Worm (Caenorhabditis elegans) whole organism, L1 larva: ENCODE measurements around the gene crb-1.

Experiments used
- C04F5.9 ChIP-seq: sonication (generic microtip); optimal IDR thresholded peaks from 2 replicates; lab custom pipeline; 2016; ENCODE audit warnings: missing genetic modification characterization, missing compliant biosample characterization
- C16A3.4 ChIP-seq: fragments of 150-350 bp; optimal IDR thresholded peaks from 2 replicates; lab custom pipeline; 2014; ENCODE audit warnings: missing biosample characterization, missing genetic modification characterization
- C34B4.2 ChIP-seq: sonication (generic microtip); optimal IDR thresholded peaks from 2 replicates; lab custom pipeline; 2017; ENCODE audit warnings: mild to moderate bottlenecking, missing genetic modification characterization, missing compliant biosample characterization
- aha-1 ChIP-seq: fragments of 150-350 bp; optimal IDR thresholded peaks from 2 replicates; lab custom pipeline; 2014; ENCODE audit warnings: missing biosample characterization, missing genetic modification characterization
- ama-1 ChIP-seq: fragments of 150-350 bp; optimal IDR thresholded peaks from 2 replicates; lab custom pipeline; 2014
- blmp-1 ChIP-seq: fragments of 150-350 bp; optimal IDR thresholded peaks from 2 replicates; lab custom pipeline; 2014; ENCODE audit warnings: missing biosample characterization, missing genetic modification characterization
- ceh-90 ChIP-seq: sonication (generic microtip); optimal IDR thresholded peaks from 2 replicates; lab custom pipeline; 2016; ENCODE audit warnings: missing genetic modification characterization, missing compliant biosample characterization
- efl-1 ChIP-seq, 4 experiments: fragments of 150-350 bp; optimal IDR thresholded peaks in 3 of 4; peaks in 1 of 4; 1 replicate in 1 of 4; 2 replicates in 3 of 4; lab custom pipeline; 2014; ENCODE audit warnings: missing biosample characterization in 2 of 4, missing genetic modification characterization in 2 of 4, missing genetic modification reagents in 2 of 4
- egl-13 ChIP-seq: sonication (generic microtip); optimal IDR thresholded peaks from 2 replicates; lab custom pipeline; 2016; ENCODE audit warnings: missing genotype, missing genetic modification reagents, missing genetic modification characterization, missing compliant biosample characterization
- elt-3 ChIP-seq, 6 experiments: fragments of 150-350 bp in 1 of 6; sonication (generic microtip); optimal IDR thresholded peaks; 2 replicates each; lab custom pipeline; 2017 to 2018; ENCODE audit warnings: missing biosample characterization in 6 of 6, missing genetic modification characterization in 6 of 6, inconsistent platforms in 1 of 6
- ets-5 ChIP-seq: fragments of 200-800 bp; sonication (Bioruptor generic); IDR thresholded peaks from 2 replicates; pipeline ENCODE4 v1.3.6; 2022; ENCODE audit warnings: missing genetic modification characterization, missing compliant biosample characterization
- fkh-4 ChIP-seq: sonication (generic microtip); optimal IDR thresholded peaks from 2 replicates; lab custom pipeline; 2016; ENCODE audit warnings: missing compliant biosample characterization, missing genetic modification characterization, borderline replicate concordance
- fkh-8 ChIP-seq: sonication (generic microtip); optimal IDR thresholded peaks from 2 replicates; lab custom pipeline; 2016; ENCODE audit warnings: mild to moderate bottlenecking, missing genetic modification characterization, missing compliant biosample characterization
- fos-1 ChIP-seq: fragments of 150-350 bp; optimal IDR thresholded peaks from 2 replicates; lab custom pipeline; 2014; ENCODE audit warnings: missing biosample characterization, missing genetic modification characterization
- grh-1 ChIP-seq: fragments of 200-800 bp; sonication (Bioruptor generic); IDR thresholded peaks from 2 replicates; pipeline ENCODE4 v1.3.6; 2022; ENCODE audit warnings: missing genetic modification reagents, missing genetic modification characterization, missing compliant biosample characterization
- hpl-2 ChIP-seq: fragments of 150-350 bp; optimal IDR thresholded peaks from 2 replicates; lab custom pipeline; 2014; ENCODE audit warnings: missing biosample characterization, missing genetic modification reagents, missing genetic modification characterization
- irx-1 ChIP-seq: sonication (generic microtip); optimal IDR thresholded peaks from 2 replicates; lab custom pipeline; 2016; ENCODE audit warnings: missing genetic modification characterization, missing compliant biosample characterization
- isw-1 ChIP-seq: fragments of 200-800 bp; sonication (Bioruptor generic); IDR thresholded peaks from 2 replicates; pipeline ENCODE4 v1.3.6; 2022; ENCODE audit warnings: missing genetic modification characterization, missing compliant biosample characterization
- jun-1 ChIP-seq: fragments of 150-350 bp; optimal IDR thresholded peaks from 2 replicates; lab custom pipeline; 2014; ENCODE audit warnings: missing biosample characterization, missing genetic modification reagents, missing genetic modification characterization
- lin-13 ChIP-seq: fragments of 150-350 bp; optimal IDR thresholded peaks from 2 replicates; lab custom pipeline; 2014; ENCODE audit warnings: missing biosample characterization, missing genetic modification reagents, missing genetic modification characterization
- lin-15B ChIP-seq: fragments of 150-350 bp; sonication (generic microtip); optimal IDR thresholded peaks from 3 replicates; lab custom pipeline; 2014; ENCODE audit warnings: missing biosample characterization, missing genetic modification characterization
- lin-35 ChIP-seq, 2 experiments: fragments of 150-350 bp; optimal IDR thresholded peaks; 2 replicates each; lab custom pipeline; 2014; ENCODE audit warnings: missing biosample characterization in 2 of 2, missing genetic modification characterization in 2 of 2, missing genetic modification reagents in 2 of 2
- lsy-2 ChIP-seq, 2 experiments: fragments of 150-350 bp; optimal IDR thresholded peaks; 2 replicates each; lab custom pipeline; 2014; ENCODE audit warnings: missing biosample characterization in 2 of 2, missing genetic modification characterization in 2 of 2
- mab-9 ChIP-seq: fragments of 200-800 bp; sonication (Bioruptor generic); IDR thresholded peaks from 2 replicates; pipeline ENCODE4 v1.3.6; 2022; ENCODE audit warnings: missing genetic modification reagents, missing genetic modification characterization, missing compliant biosample characterization
- mdl-1 ChIP-seq, 2 experiments: fragments of 150-350 bp; optimal IDR thresholded peaks; 2 replicates each; lab custom pipeline; 2014 to 2017; ENCODE audit warnings: missing biosample characterization in 2 of 2, missing genetic modification characterization in 2 of 2, inconsistent platforms in 1 of 2
- mep-1 ChIP-seq: fragments of 150-350 bp; optimal IDR thresholded peaks from 2 replicates; lab custom pipeline; 2014; ENCODE audit warnings: missing biosample characterization, missing genetic modification characterization
- nhr-12 ChIP-seq: sonication (generic microtip); optimal IDR thresholded peaks from 2 replicates; lab custom pipeline; 2017; ENCODE audit warnings: missing biosample characterization, missing genetic modification characterization
- nhr-28 ChIP-seq: fragments of 150-350 bp; optimal IDR thresholded peaks from 2 replicates; lab custom pipeline; 2014; ENCODE audit warnings: missing biosample characterization, missing genetic modification characterization
- nhr-47 ChIP-seq: sonication (generic microtip); optimal IDR thresholded peaks from 2 replicates; lab custom pipeline; 2016; ENCODE audit warnings: mild to moderate bottlenecking, missing genetic modification characterization, moderate library complexity, missing compliant biosample characterization
- nhr-71 ChIP-seq: sonication (generic microtip); optimal IDR thresholded peaks from 2 replicates; lab custom pipeline; 2016; ENCODE audit warnings: mild to moderate bottlenecking, missing genetic modification characterization, moderate library complexity, missing compliant biosample characterization
- nhr-90 ChIP-seq: sonication (generic microtip); optimal IDR thresholded peaks from 2 replicates; lab custom pipeline; 2016; ENCODE audit warnings: mild to moderate bottlenecking, missing genetic modification characterization, missing compliant biosample characterization; ENCODE audit not compliant: poor library complexity
- pax-3 ChIP-seq: fragments of 200-800 bp; sonication (Bioruptor generic); optimal IDR thresholded peaks from 2 replicates; lab custom pipeline; 2018; ENCODE audit warnings: mild to moderate bottlenecking, missing genetic modification characterization, moderate library complexity, missing compliant biosample characterization
- pqm-1 ChIP-seq: sonication (generic microtip); optimal IDR thresholded peaks from 3 replicates; lab custom pipeline; 2017; ENCODE audit warnings: missing biosample characterization, missing genetic modification characterization
- rnt-1 ChIP-seq: sonication (generic microtip); optimal IDR thresholded peaks from 2 replicates; lab custom pipeline; 2016; ENCODE audit warnings: mild to moderate bottlenecking, missing genetic modification characterization, moderate library complexity, missing compliant biosample characterization
- snu-23 ChIP-seq: sonication (generic microtip); optimal IDR thresholded peaks from 2 replicates; lab custom pipeline; 2016; ENCODE audit warnings: missing genetic modification characterization, missing compliant biosample characterization
- sptf-1 ChIP-seq: fragments of 150-350 bp; optimal IDR thresholded peaks from 2 replicates; lab custom pipeline; 2014; ENCODE audit warnings: missing biosample characterization, missing genetic modification characterization
- sup-37 ChIP-seq: fragments of 200-800 bp; sonication (Bioruptor generic); optimal IDR thresholded peaks from 2 replicates; lab custom pipeline; 2018; ENCODE audit warnings: mild to moderate bottlenecking, missing genetic modification characterization, missing compliant biosample characterization
- swsn-7 ChIP-seq: sonication (generic microtip); optimal IDR thresholded peaks from 2 replicates; lab custom pipeline; 2016; ENCODE audit warnings: missing genetic modification characterization, missing compliant biosample characterization
- tbx-2 ChIP-seq: sonication (generic microtip); optimal IDR thresholded peaks from 2 replicates; lab custom pipeline; 2016; ENCODE audit warnings: missing genetic modification characterization, missing compliant biosample characterization
- tlp-1 ChIP-seq: fragments of 150-350 bp; optimal IDR thresholded peaks from 2 replicates; lab custom pipeline; 2014; ENCODE audit warnings: missing biosample characterization, missing genetic modification characterization
- unc-30 ChIP-seq: sonication (generic microtip); optimal IDR thresholded peaks from 2 replicates; lab custom pipeline; 2017; ENCODE audit warnings: missing biosample characterization, missing genetic modification characterization
- unc-98 ChIP-seq: fragments of 200-800 bp; sonication (Bioruptor generic); IDR thresholded peaks from 2 replicates; pipeline ENCODE4 v1.3.6; 2022; ENCODE audit warnings: missing genetic modification characterization, missing compliant biosample characterization
- zag-1 ChIP-seq: fragments of 150-350 bp; optimal IDR thresholded peaks from 2 replicates; lab custom pipeline; 2014; ENCODE audit warnings: missing biosample characterization, missing genetic modification characterization
- zip-4 ChIP-seq: fragments of 200-800 bp; sonication (Bioruptor generic); optimal IDR thresholded peaks from 2 replicates; lab custom pipeline; 2018; ENCODE audit warnings: mild to moderate bottlenecking, missing genetic modification characterization, moderate library complexity, missing compliant biosample characterization
- ztf-4 ChIP-seq: fragments of 150-350 bp; optimal IDR thresholded peaks from 2 replicates; lab custom pipeline; 2014; ENCODE audit warnings: missing biosample characterization, missing genetic modification characterization

Gene crb-1

ce11 chrX:17421532-17422078 is 7.8 kb upstream of the crb-1 start, which contains the start of gene osm-11 (continued):
- TF ChIP-seq C34B4.2 (tag; lab: Kevin White, UChicago): no peak
- peak in 1 of 2 experiments; percentile 31 for TF ChIP-seq lin-35 (GFP tag; optimal IDR thresholded peaks at IDR 0.05; lab: Kevin White, UChicago)
- no peak for TF ChIP-seq unc-98
- no peak for TF ChIP-seq ceh-90 (tag; lab: Kevin White, UChicago)
- no peak for TF ChIP-seq sup-37 (GFP tag; lab: Kevin White, UChicago)
- no peak for TF ChIP-seq fkh-4
- no peak for TF ChIP-seq zag-1
- peak; percentile 84 for TF ChIP-seq blmp-1 (tag; lab: Kevin White, UChicago)
- TF ChIP-seq zip-4 (GFP tag; lab: Kevin White, UChicago): no peak
- no peak for TF ChIP-seq lin-15B (tag; lab: Kevin White, UChicago)
- TF ChIP-seq unc-30: no peak
- TF ChIP-seq sptf-1 (tag; lab: Kevin White, UChicago): no peak
- TF ChIP-seq mab-9 (GFP tag; lab: Robert Waterston, UW): no peak
- no peak for TF ChIP-seq hpl-2 (GFP tag; lab: Kevin White, UChicago)
- TF ChIP-seq efl-1 (optimal IDR thresholded peaks at IDR 0.05; lab: Kevin White, UChicago): no peak
- TF ChIP-seq efl-1 (GFP tag; optimal IDR thresholded peaks at IDR 0.05 in 1 of 2; lab: Kevin White, UChicago): no peak
- TF ChIP-seq ztf-4 (tag; lab: Kevin White, UChicago): no peak
- TF ChIP-seq snu-23 (GFP tag; lab: Kevin White, UChicago): peak; percentile 52
- no peak for TF ChIP-seq swsn-7 (tag; lab: Kevin White, UChicago)
- no peak for TF ChIP-seq nhr-28
- no peak for TF ChIP-seq irx-1
- peak; percentile 46 for TF ChIP-seq grh-1 (GFP tag; lab: Robert Waterston, UW)
- TF ChIP-seq fkh-8 (tag; lab: Kevin White, UChicago): no peak
- TF ChIP-seq nhr-12: no peak
- no peak for TF ChIP-seq fos-1
- TF ChIP-seq C16A3.4 (tag; lab: Kevin White, UChicago): no peak
- no peak for TF ChIP-seq tlp-1 (tag; lab: Kevin White, UChicago)
- TF ChIP-seq aha-1 (tag; lab: Kevin White, UChicago): no peak
- no peak for TF ChIP-seq rnt-1
- TF ChIP-seq isw-1 (GFP tag; lab: Robert Waterston, UW): no peak
- TF ChIP-seq nhr-90: peak; percentile 62
- TF ChIP-seq nhr-47: no peak
- no peak for TF ChIP-seq pax-3 (tag; lab: Kevin White, UChicago)
- TF ChIP-seq, all 84 proteins: peak for 18

ce11 chrX:17420585-17421459 is 7.0 kb upstream of the crb-1 start:
- TF ChIP-seq hpl-2 (GFP tag; lab: Kevin White, UChicago): peak; percentile 35
- TF ChIP-seq ama-1 (lab: Kevin White, UChicago): peak; percentile 95
- TF ChIP-seq elt-3 (tag; optimal IDR thresholded peaks at IDR 0.05; lab: Kevin White, UChicago): peak in 1 of 6 experiments; percentile 12
- TF ChIP-seq lin-13 (GFP tag; lab: Kevin White, UChicago): no peak
- TF ChIP-seq efl-1 (optimal IDR thresholded peaks at IDR 0.05; lab: Kevin White, UChicago): no peak
- peak in 1 of 2 experiments; percentile 84 for TF ChIP-seq efl-1 (GFP tag; optimal IDR thresholded peaks at IDR 0.05 in 1 of 2; lab: Kevin White, UChicago)
- peak; percentile 6 for TF ChIP-seq ztf-4 (tag; lab: Kevin White, UChicago)
- no peak for TF ChIP-seq fkh-4

- TF ChIP-seq lin-35 (GFP tag; optimal IDR thresholded peaks at IDR 0.05; lab: Kevin White, UChicago): peak in 1 of 2 experiments; percentile 47
- peak; percentile 73 for TF ChIP-seq ama-1 (lab: Kevin White, UChicago)
- TF ChIP-seq mep-1 (tag; lab: Kevin White, UChicago): peak; percentile 21
- TF ChIP-seq snu-23 (GFP tag; lab: Kevin White, UChicago): peak; percentile 54
- TF ChIP-seq egl-13: no peak
- TF ChIP-seq unc-98: no peak
- TF ChIP-seq C04F5.9 (tag; lab: Kevin White, UChicago): no peak
- TF ChIP-seq mdl-1 (tag; optimal IDR thresholded peaks at IDR 0.05; lab: Kevin White, UChicago): peak in 1 of 2 experiments; percentile 42
- TF ChIP-seq irx-1: peak; percentile 27
- TF ChIP-seq ets-5 (GFP tag; lab: Robert Waterston, UW): 0 out of 2 replicates have a peak, but pooled peaks have one; percentile 7
- peak in 1 of 2 experiments; percentile 71 for TF ChIP-seq lsy-2 (tag; optimal IDR thresholded peaks at IDR 0.05; lab: Kevin White, UChicago)
- TF ChIP-seq efl-1 (optimal IDR thresholded peaks at IDR 0.05; lab: Kevin White, UChicago): no peak
- TF ChIP-seq efl-1 (GFP tag; optimal IDR thresholded peaks at IDR 0.05 in 1 of 2; lab: Kevin White, UChicago): peak in 1 of 2 experiments; percentile 85
- TF ChIP-seq pqm-1 (tag; lab: Kevin White, UChicago): no peak
- TF ChIP-seq jun-1: peak; percentile 26
- peak; percentile 94 for TF ChIP-seq ztf-4 (tag; lab: Kevin White, UChicago)
- peak; percentile 13 for TF ChIP-seq tbx-2 (tag; lab: Kevin White, UChicago)
- TF ChIP-seq nhr-71: peak; percentile 77
- peak; percentile 73 for TF ChIP-seq blmp-1 (tag; lab: Kevin White, UChicago)
These were observed 6.2 kb upstream of the crb-1 start for ce11 chrX:17419813-17420584.
